Worm (Caenorhabditis elegans) whole organism, mixed stage, embryonic: ENCODE results near the gene gakh-1.

Experiments
- M03D4.4 ChIP-seq: sonication (generic microtip); optimal IDR thresholded peaks from 2 replicates; lab custom pipeline; 2017; ENCODE audit warnings: mild to moderate bottlenecking, missing genetic modification characterization, missing compliant biosample characterization
- bed-3 ChIP-seq: fragments of 200-800 bp; sonication (Bioruptor generic); optimal IDR thresholded peaks from 3 replicates; lab custom pipeline; 2018; ENCODE audit warnings: mild to moderate bottlenecking, missing genetic modification characterization, moderate library complexity, missing compliant biosample characterization
- blmp-1 ChIP-seq: fragments of 150-350 bp; optimal IDR thresholded peaks from 2 replicates; lab custom pipeline; 2014; ENCODE audit warnings: missing biosample characterization, missing genetic modification characterization
- ceh-39 ChIP-seq: fragments of 150-350 bp; optimal IDR thresholded peaks from 2 replicates; lab custom pipeline; 2014; ENCODE audit warnings: missing biosample characterization, missing genetic modification characterization
- ceh-43 ChIP-seq: fragments of 200-800 bp; sonication (Bioruptor generic); optimal IDR thresholded peaks from 2 replicates; lab custom pipeline; 2018; ENCODE audit warnings: mild to moderate bottlenecking, missing genetic modification characterization, moderate library complexity, missing compliant biosample characterization
- ceh-83 ChIP-seq: fragments of 200-800 bp; sonication (Bioruptor generic); optimal IDR thresholded peaks from 2 replicates; lab custom pipeline; 2018; ENCODE audit warnings: mild to moderate bottlenecking, missing genetic modification characterization, missing compliant biosample characterization
- ces-1 ChIP-seq: fragments of 150-350 bp; optimal IDR thresholded peaks from 2 replicates; lab custom pipeline; 2014; ENCODE audit warnings: missing biosample characterization, missing genetic modification reagents, missing genetic modification characterization
- cnd-1 ChIP-seq: fragments of 200-800 bp; sonication (Bioruptor generic); optimal IDR thresholded peaks from 2 replicates; lab custom pipeline; 2018; ENCODE audit warnings: mild to moderate bottlenecking, missing genetic modification characterization, missing compliant biosample characterization
- drap-1 ChIP-seq: fragments of 200-800 bp; sonication (Bioruptor generic); optimal IDR thresholded peaks from 3 replicates; lab custom pipeline; 2018; ENCODE audit warnings: mild to moderate bottlenecking, missing genetic modification characterization, missing compliant biosample characterization
- elt-1 ChIP-seq: sonication (generic microtip); optimal IDR thresholded peaks from 2 replicates; lab custom pipeline; 2017; ENCODE audit warnings: missing genetic modification characterization, mild to moderate bottlenecking, missing compliant biosample characterization, antibody characterized with exemption, moderate library complexity, borderline replicate concordance; ENCODE audit not compliant: insufficient read depth
- elt-3 ChIP-seq: fragments of 150-350 bp; optimal IDR thresholded peaks from 2 replicates; lab custom pipeline; 2014; ENCODE audit warnings: missing biosample characterization, missing genetic modification characterization
- flh-1 ChIP-seq: fragments of 200-800 bp; sonication (Bioruptor generic); optimal IDR thresholded peaks from 2 replicates; lab custom pipeline; 2018; ENCODE audit warnings: mild to moderate bottlenecking, missing genetic modification characterization, moderate library complexity, missing compliant biosample characterization
- ham-2 ChIP-seq: fragments of 200-800 bp; sonication (Bioruptor generic); optimal IDR thresholded peaks from 2 replicates; lab custom pipeline; 2018; ENCODE audit warnings: mild to moderate bottlenecking, missing genetic modification characterization, missing compliant biosample characterization
- hlh-1 ChIP-seq: fragments of 150-350 bp; optimal IDR thresholded peaks from 2 replicates; lab custom pipeline; 2014; ENCODE audit warnings: missing biosample characterization, missing genetic modification reagents, missing genetic modification characterization
- lin-13 ChIP-seq: fragments of 150-350 bp; optimal IDR thresholded peaks from 2 replicates; lab custom pipeline; 2014; ENCODE audit warnings: missing biosample characterization, missing genetic modification characterization
- lin-32 ChIP-seq: fragments of 200-800 bp; sonication (Bioruptor generic); optimal IDR thresholded peaks from 2 replicates; lab custom pipeline; 2018; ENCODE audit warnings: mild to moderate bottlenecking, missing genetic modification characterization, missing compliant biosample characterization
- lsy-2 ChIP-seq: fragments of 150-350 bp; optimal IDR thresholded peaks from 2 replicates; lab custom pipeline; 2014; ENCODE audit warnings: missing biosample characterization, missing genetic modification characterization
- mab-5 ChIP-seq: fragments of 150-350 bp; optimal IDR thresholded peaks from 2 replicates; lab custom pipeline; 2014; ENCODE audit warnings: missing biosample characterization, missing genetic modification characterization
- mep-1 ChIP-seq: fragments of 150-350 bp; optimal IDR thresholded peaks from 2 replicates; lab custom pipeline; 2017; ENCODE audit warnings: missing biosample characterization, missing genetic modification reagents, missing genetic modification characterization, inconsistent platforms
- mls-2 ChIP-seq: sonication (generic microtip); optimal IDR thresholded peaks from 2 replicates; lab custom pipeline; 2016; ENCODE audit warnings: mild to moderate bottlenecking, missing genetic modification characterization, moderate library complexity, missing compliant biosample characterization
- nhr-12 ChIP-seq: fragments of 150-350 bp; optimal IDR thresholded peaks from 2 replicates; lab custom pipeline; 2014; ENCODE audit warnings: missing biosample characterization, missing genetic modification characterization
- nhr-2 ChIP-seq: fragments of 150-350 bp; optimal IDR thresholded peaks from 2 replicates; lab custom pipeline; 2014; ENCODE audit warnings: missing biosample characterization, missing genetic modification characterization
- nhr-237 ChIP-seq: fragments of 150-350 bp; optimal IDR thresholded peaks from 2 replicates; lab custom pipeline; 2014; ENCODE audit warnings: missing biosample characterization, missing genetic modification characterization
- nhr-28 ChIP-seq: fragments of 150-350 bp; optimal IDR thresholded peaks from 2 replicates; lab custom pipeline; 2014; ENCODE audit warnings: missing biosample characterization, missing genetic modification characterization
- nhr-76 ChIP-seq: sonication (generic microtip); optimal IDR thresholded peaks from 2 replicates; lab custom pipeline; 2017; ENCODE audit warnings: missing biosample characterization, missing genetic modification characterization
- pha-4 ChIP-seq: fragments of 150-350 bp; optimal IDR thresholded peaks from 2 replicates; lab custom pipeline; 2018; ENCODE audit warnings: missing biosample characterization, missing genetic modification reagents, missing genetic modification characterization
- sem-2 ChIP-seq: fragments of 200-800 bp; sonication (Bioruptor generic); optimal IDR thresholded peaks from 2 replicates; lab custom pipeline; 2018; ENCODE audit warnings: mild to moderate bottlenecking, missing genetic modification characterization, missing compliant biosample characterization
- snpc-4 ChIP-seq: fragments of 150-350 bp; optimal IDR thresholded peaks from 2 replicates; lab custom pipeline; 2014; ENCODE audit warnings: missing biosample characterization, missing genetic modification characterization
- sptf-1 ChIP-seq: sonication (generic microtip); optimal IDR thresholded peaks from 2 replicates; lab custom pipeline; 2017; ENCODE audit warnings: mild to moderate bottlenecking, missing genetic modification characterization, moderate library complexity, missing compliant biosample characterization
- tbx-8 ChIP-seq: fragments of 200-800 bp; sonication (Bioruptor generic); optimal IDR thresholded peaks from 2 replicates; lab custom pipeline; 2018; ENCODE audit warnings: mild to moderate bottlenecking, missing genetic modification characterization, moderate library complexity, missing compliant biosample characterization
- unc-120 ChIP-seq: sonication (generic microtip); optimal IDR thresholded peaks from 2 replicates; lab custom pipeline; 2017; ENCODE audit warnings: missing genetic modification characterization, missing compliant biosample characterization; ENCODE audit not compliant: poor library complexity, severe bottlenecking
- unc-39 ChIP-seq: fragments of 150-350 bp; optimal IDR thresholded peaks from 2 replicates; lab custom pipeline; 2014; ENCODE audit warnings: missing biosample characterization, missing genetic modification characterization
- unc-62 ChIP-seq: fragments of 150-350 bp; optimal IDR thresholded peaks from 2 replicates; lab custom pipeline; 2014; ENCODE audit warnings: missing biosample characterization, missing genetic modification reagents, missing genetic modification characterization
- zip-8 ChIP-seq: fragments of 150-350 bp; optimal IDR thresholded peaks from 2 replicates; lab custom pipeline; 2014; ENCODE audit warnings: missing biosample characterization, missing genetic modification characterization
- ztf-11 ChIP-seq: fragments of 150-350 bp; optimal IDR thresholded peaks from 2 replicates; lab custom pipeline; 2014; ENCODE audit warnings: missing biosample characterization, missing genetic modification characterization

The gakh-1 gene

ce11 chrX:5802582-5802981 lies 20.3 kb downstream of the gakh-1 start:
- TF ChIP-seq ces-1 (GFP tag; lab: Kevin White, UChicago) (peak; percentile 92), unc-120 (no peak), unc-39 (tag; lab: Kevin White, UChicago) (no peak)
- TF ChIP-seq, all 35 proteins: peak for 1

ce11 chrX:5803492-5803891 lies 21.2 kb downstream of the gakh-1 start:
- no peak for TF ChIP-seq ztf-11 (tag; lab: Kevin White, UChicago)
- TF ChIP-seq nhr-237 (tag; lab: Kevin White, UChicago): no peak
- TF ChIP-seq drap-1: no peak
- TF ChIP-seq hlh-1 (tag; lab: Kevin White, UChicago): no peak

- TF ChIP-seq lsy-2 (tag; lab: Kevin White, UChicago) (no peak), hlh-1 (tag; lab: Kevin White, UChicago) (peak; percentile 77)
These were observed 23.7 kb downstream of the gakh-1 start, which contains the start of gene F13D11.3 for ce11 chrX:5805872-5806472. Gene F13D11.3 (minus strand): TSS chrX:5805922.

- no peak for TF ChIP-seq M03D4.4 (tag; lab: Kevin White, UChicago)
- TF ChIP-seq unc-62: peak; percentile 15
These were observed 28.4 kb downstream of the gakh-1 start for ce11 chrX:5810677-5811076.

ce11 chrX:5811997-5812562 lies 29.8 kb downstream of the gakh-1 start:
- TF ChIP-seq sptf-1: peak; percentile 90
- peak; percentile 56 for TF ChIP-seq lsy-2 (tag; lab: Kevin White, UChicago)
- TF ChIP-seq zip-8 (tag; lab: Kevin White, UChicago): no peak
- peak; percentile 13 for TF ChIP-seq elt-3 (tag; lab: Kevin White, UChicago)
- peak; percentile 80 for TF ChIP-seq mep-1 (tag; lab: Kevin White, UChicago)
- TF ChIP-seq elt-1 (tag; lab: Kevin White, UChicago): peak; percentile 6
- peak; percentile 88 for TF ChIP-seq drap-1
- TF ChIP-seq flh-1 (GFP tag; lab: Kevin White, UChicago): peak; percentile 68
- peak; percentile 91 for TF ChIP-seq pha-4 (tag; lab: Kevin White, UChicago)
- TF ChIP-seq ceh-83 (GFP tag; lab: Kevin White, UChicago): peak; percentile 69
- no peak for TF ChIP-seq snpc-4 (tag; lab: Kevin White, UChicago)
- TF ChIP-seq lin-32 (GFP tag; lab: Kevin White, UChicago): peak; percentile 60
- TF ChIP-seq nhr-28: no peak
- peak; percentile 48 for TF ChIP-seq bed-3 (GFP tag; lab: Kevin White, UChicago)
- TF ChIP-seq mab-5 (tag; lab: Kevin White, UChicago): peak; percentile 59
- TF ChIP-seq ceh-39 (tag; lab: Kevin White, UChicago): peak; percentile 48
- TF ChIP-seq ces-1 (GFP tag; lab: Kevin White, UChicago): peak; percentile 72
- TF ChIP-seq unc-120: peak; percentile 96
- peak; percentile 61 for TF ChIP-seq nhr-2 (tag; lab: Kevin White, UChicago)
- peak; percentile 73 for TF ChIP-seq lin-13 (tag; lab: Kevin White, UChicago)
- TF ChIP-seq ceh-43 (GFP tag; lab: Kevin White, UChicago): peak; percentile 21
- peak; percentile 85 for TF ChIP-seq unc-62
- TF ChIP-seq unc-39 (tag; lab: Kevin White, UChicago): peak; percentile 28
- peak; percentile 88 for TF ChIP-seq ztf-11 (tag; lab: Kevin White, UChicago)
- TF ChIP-seq ham-2 (GFP tag; lab: Kevin White, UChicago): peak; percentile 100
- peak; percentile 86 for TF ChIP-seq M03D4.4 (tag; lab: Kevin White, UChicago)
- no peak for TF ChIP-seq blmp-1 (tag; lab: Kevin White, UChicago)
- TF ChIP-seq tbx-8 (GFP tag; lab: Kevin White, UChicago): peak; percentile 60
- TF ChIP-seq nhr-76 (tag; lab: Kevin White, UChicago): no peak
- peak; percentile 96 for TF ChIP-seq hlh-1 (tag; lab: Kevin White, UChicago)
- peak; percentile 62 for TF ChIP-seq nhr-12 (tag; lab: Kevin White, UChicago)
- TF ChIP-seq mls-2 (tag; lab: Kevin White, UChicago): peak; percentile 96
- TF ChIP-seq cnd-1 (tag; lab: Kevin White, UChicago): peak; percentile 87
- TF ChIP-seq nhr-237 (tag; lab: Kevin White, UChicago): peak; percentile 50
- peak; percentile 43 for TF ChIP-seq sem-2
